Fruit fly (Drosophila melanogaster): ENCODE results near the gene CG42450.

CG42450 gene

DNA sequence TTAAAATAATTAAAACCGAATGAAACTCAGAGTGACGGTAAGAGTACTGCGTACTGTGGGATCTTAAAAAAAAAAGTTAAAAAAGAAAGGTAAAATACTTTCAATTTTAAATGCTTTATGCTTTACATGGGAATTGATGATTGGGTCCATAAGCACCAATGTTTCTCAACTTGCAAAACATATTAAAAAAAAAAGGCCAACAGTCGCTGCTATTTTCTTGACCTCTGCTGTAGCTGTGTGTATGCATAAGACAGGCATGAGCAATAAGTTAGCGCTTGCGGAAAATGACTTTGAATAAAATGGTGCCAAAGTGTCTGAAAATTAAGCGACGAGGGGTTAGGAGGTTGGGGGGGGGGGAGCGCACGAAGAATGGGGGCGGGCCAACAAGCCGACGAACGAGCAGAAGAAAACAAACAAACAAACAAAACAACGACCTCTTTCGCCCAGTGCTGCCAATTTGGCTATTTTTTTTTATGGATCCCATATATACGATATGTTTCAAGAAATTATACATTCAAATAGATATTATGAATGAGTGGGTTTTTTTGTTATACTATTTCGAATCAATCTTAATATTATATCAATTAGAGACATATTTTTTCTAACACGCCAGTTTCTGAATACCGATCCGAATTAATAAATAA lies 56.5 kb downstream of the CG42450 start (continued):
- no peak for TF ChIP-seq CG9797 (GFP tag; optimal IDR thresholded peaks at IDR 0.05)
- 0 out of 2 replicates have a peak, but pooled peaks have one; percentile 21 for TF ChIP-seq CG3847 (GFP tag; IDR thresholded peaks at IDR 0.05)
- 0 out of 2 replicates have a peak, but pooled peaks have one; percentile 17 for TF ChIP-seq CG32772 (GFP tag; IDR thresholded peaks at IDR 0.05)
- peak; percentile 30 for TF ChIP-seq lbe (GFP tag; optimal IDR thresholded peaks at IDR 0.05)
- peak; percentile 65 for TF ChIP-seq dmrt99B (tag; optimal IDR thresholded peaks at IDR 0.05)
- TF ChIP-seq ken (GFP tag; IDR thresholded peaks at IDR 0.05) = peak; percentile 55; the same call in 1 of the 3 replicates
- no peak for TF ChIP-seq danr (GFP tag; IDR thresholded peaks at IDR 0.05)
- TF ChIP-seq CG17802 (tag; optimal IDR thresholded peaks at IDR 0.05) = no peak
- TF ChIP-seq Xrp1 (GFP tag; IDR thresholded peaks at IDR 0.05) = peak; percentile 75
- TF ChIP-seq Opbp (GFP tag; IDR thresholded peaks at IDR 0.05; ENCODE audit: partially characterized antibody) = no peak
- TF ChIP-seq tll (GFP tag; optimal IDR thresholded peaks at IDR 0.05) = no peak
- TF ChIP-seq CG17568 (GFP tag; optimal IDR thresholded peaks at IDR 0.05) = no peak
- peak; percentile 25 for TF ChIP-seq CG9817 (tag; optimal IDR thresholded peaks at IDR 0.05)
- no peak for TF ChIP-seq CG9437 (GFP tag; optimal IDR thresholded peaks at IDR 0.05)
- TF ChIP-seq kah (GFP tag; optimal IDR thresholded peaks at IDR 0.05) = peak; percentile 17
- no peak for TF ChIP-seq CG15601 (tag; optimal IDR thresholded peaks at IDR 0.05)
- TF ChIP-seq BEAF-32 (GFP tag; optimal IDR thresholded peaks at IDR 0.05) = no peak
- TF ChIP-seq sc (optimal IDR thresholded peaks at IDR 0.05) = no peak
- TF ChIP-seq sc (GFP tag; optimal IDR thresholded peaks at IDR 0.05) = no peak
- no peak for TF ChIP-seq crp (GFP tag; optimal IDR thresholded peaks at IDR 0.05)
- no peak for TF ChIP-seq Nf-YB (GFP tag; optimal IDR thresholded peaks at IDR 0.05)
- TF ChIP-seq CG32767 (GFP tag; IDR thresholded peaks at IDR 0.05) = peak; percentile 60; the same call in 1 of the 2 replicates
- TF ChIP-seq CG3726 (GFP tag; IDR thresholded peaks at IDR 0.05) = no peak
- peak; percentile 52; the same call in 1 of the 4 replicates for TF ChIP-seq Gug (GFP tag; IDR thresholded peaks at IDR 0.05)
- TF ChIP-seq Usf (GFP tag; optimal IDR thresholded peaks at IDR 0.05) = no peak
- no peak for TF ChIP-seq emc (GFP tag; optimal IDR thresholded peaks at IDR 0.05)
- no peak for TF ChIP-seq hth (optimal IDR thresholded peaks at IDR 0.05)
- TF ChIP-seq ems (GFP tag; optimal IDR thresholded peaks at IDR 0.05) = peak; percentile 24
- TF ChIP-seq CG12391 (tag; optimal IDR thresholded peaks at IDR 0.05) = peak; percentile 33
- TF ChIP-seq schlank (tag; optimal IDR thresholded peaks at IDR 0.05) = no peak
- 0 out of 2 replicates have a peak, but pooled peaks have one; percentile 8 for TF ChIP-seq CG7372 (GFP tag; IDR thresholded peaks at IDR 0.05)
- TF ChIP-seq sim (GFP tag; IDR thresholded peaks at IDR 0.05) = no peak
- TF ChIP-seq sd (tag; optimal IDR thresholded peaks at IDR 0.05) = no peak
- TF ChIP-seq CG31224 (GFP tag; IDR thresholded peaks at IDR 0.05) = 0 out of 2 replicates have a peak, but pooled peaks have one; percentile 17
- TF ChIP-seq da (GFP tag; optimal IDR thresholded peaks at IDR 0.05) = no peak
- peak; percentile 27 for TF ChIP-seq CG18262 (tag; optimal IDR thresholded peaks at IDR 0.05)
- TF ChIP-seq br (optimal IDR thresholded peaks at IDR 0.05) = no peak
- TF ChIP-seq CG10543 (GFP tag; optimal IDR thresholded peaks at IDR 0.05) = no peak
- no peak for TF ChIP-seq grn (GFP tag; optimal IDR thresholded peaks at IDR 0.05)
- TF ChIP-seq twi (tag; optimal IDR thresholded peaks at IDR 0.05) = no peak
- TF ChIP-seq ham (GFP tag; IDR thresholded peaks at IDR 0.05) = no peak
- TF ChIP-seq CG17829 (tag; optimal IDR thresholded peaks at IDR 0.05) = peak; percentile 12
- TF ChIP-seq Ada2b (GFP tag; IDR thresholded peaks at IDR 0.05) = peak; percentile 59; the same call in 1 of the 2 replicates
- no peak for TF ChIP-seq oc (tag; optimal IDR thresholded peaks at IDR 0.05)
- TF ChIP-seq YL-1 (GFP tag; optimal IDR thresholded peaks at IDR 0.05) = no peak
- TF ChIP-seq CG8944 (GFP tag; optimal IDR thresholded peaks at IDR 0.05) = peak; percentile 7
- TF ChIP-seq CG11085 (GFP tag; IDR thresholded peaks at IDR 0.05) = no peak
- TF ChIP-seq fd96Cb (tag; optimal IDR thresholded peaks at IDR 0.05) = peak; percentile 50
- no peak for TF ChIP-seq dimm (GFP tag; IDR thresholded peaks at IDR 0.05)
- no peak for TF ChIP-seq D (optimal IDR thresholded peaks at IDR 0.05)
- TF ChIP-seq D (GFP tag; optimal IDR thresholded peaks at IDR 0.05) = peak; percentile 39
